Fruit fly (Drosophila melanogaster) whole organism, prepupa: Measurements from ENCODE around the gene CG4709.
A peak's percentile ranks its signal among the peaks of the same experiment; 100 is the strongest.

ENCODE experiments used
- CG8119 ChIP-seq: fragments of 200-800 bp; sonication (Bioruptor generic); IDR thresholded peaks from 3 replicates; pipeline ENCODE4 v1.3.6; 2022; ENCODE audit warnings: missing biosample characterization, missing genetic modification characterization
- cyc ChIP-seq: fragments of 200-800 bp; sonication (Bioruptor generic); optimal IDR thresholded peaks from 3 replicates; lab custom pipeline; 2016; ENCODE audit warnings: missing biosample characterization, missing genetic modification characterization
- lz ChIP-seq: fragments of 200-800 bp; sonication (Bioruptor generic); optimal IDR thresholded peaks from 3 replicates; lab custom pipeline; 2016; ENCODE audit warnings: missing biosample characterization, missing genetic modification characterization

DNA sequence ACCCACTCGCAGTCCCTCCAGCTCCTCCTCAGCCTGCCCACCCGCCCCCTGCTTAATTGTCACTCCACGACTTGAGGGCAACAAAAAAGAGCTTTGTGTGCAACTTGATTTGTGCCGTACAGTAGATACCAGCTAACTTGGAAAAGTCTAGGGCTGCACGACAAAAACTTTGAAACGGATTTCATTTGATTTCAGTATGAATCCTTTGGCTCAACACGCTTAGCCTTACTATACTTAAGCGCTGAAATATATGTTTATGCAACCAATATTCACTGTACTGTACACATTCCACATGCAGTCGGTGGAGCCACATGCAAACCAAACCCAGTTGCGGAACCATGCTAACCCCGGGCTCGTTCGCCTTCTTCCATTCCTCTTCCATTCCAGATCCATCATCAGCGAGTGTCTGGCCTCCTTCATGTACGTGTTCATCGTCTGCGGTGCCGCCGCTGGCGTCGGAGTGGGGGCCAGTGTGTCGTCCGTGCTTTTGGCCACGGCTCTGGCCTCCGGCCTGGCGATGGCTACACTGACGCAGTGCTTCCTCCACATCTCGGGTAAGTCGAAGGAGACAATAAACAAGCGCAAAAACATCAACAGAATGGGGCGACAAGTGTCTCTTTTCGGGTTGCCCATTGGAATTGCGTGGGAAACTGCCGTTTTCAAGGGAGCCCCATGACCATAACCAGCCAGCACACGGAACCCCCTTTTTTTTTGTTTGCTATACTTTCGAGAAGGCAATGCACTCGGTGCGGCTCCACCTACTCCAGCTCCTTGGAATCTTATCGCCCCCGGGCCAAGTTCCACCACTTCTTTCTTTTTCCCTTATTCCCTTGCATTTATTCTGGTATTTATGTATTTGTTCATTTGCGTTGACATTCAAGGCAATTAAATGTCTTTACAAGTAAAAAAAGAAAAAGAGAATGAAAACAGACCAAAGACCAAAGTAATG is 32.6 kb downstream of the CG4709 start:
- TF ChIP-seq CG8119 (peak; percentile 90), lz (GFP tag; lab: Kevin White, UChicago) (peak; percentile 81), cyc (peak; percentile 94)
